Worm (Caenorhabditis elegans) whole organism, L4 larva: ENCODE data around the gene C49F5.6.

Experiments
- aly-2 ChIP-seq: sonication (generic microtip); optimal IDR thresholded peaks from 2 replicates; lab custom pipeline; 2018; ENCODE audit warnings: missing biosample characterization, missing genetic modification characterization
- ama-1 ChIP-seq: fragments of 150-350 bp; optimal IDR thresholded peaks from 2 replicates; lab custom pipeline; 2014; ENCODE audit warnings: inconsistent platforms, mixed read lengths

ce11 chrX:12006470-12006869 lies 18.4 kb downstream of the C49F5.6 start:
- TF ChIP-seq ama-1 (lab: Kevin White, UChicago) (no peak), aly-2 (tag; lab: Kevin White, UChicago) (no peak)
